Fruit fly (Drosophila melanogaster) whole organism, embryonic: ENCODE measurements around the gene Dap160.
A peak's percentile ranks its signal among the peaks of the same experiment; 100 is the strongest.

Experiments
- CG11085 ChIP-seq: fragments of 200-800 bp; sonication (Bioruptor generic); IDR thresholded peaks from 2 replicates; pipeline ENCODE4 v1.3.6; 2022; ENCODE audit warnings: missing biosample characterization, missing genetic modification characterization
- CG12391 ChIP-seq: fragments of 200-800 bp; sonication (Bioruptor generic); optimal IDR thresholded peaks from 3 replicates; lab custom pipeline; 2018; ENCODE audit warnings: missing biosample characterization, mild to moderate bottlenecking, missing genetic modification characterization, moderate library complexity
- CG13123 ChIP-seq: fragments of 200-800 bp; sonication (Bioruptor generic); optimal IDR thresholded peaks from 2 replicates; lab custom pipeline; 2016; ENCODE audit warnings: missing biosample characterization, missing genetic modification characterization
- CG13775 ChIP-seq: fragments of 200-800 bp; sonication (Bioruptor generic); optimal IDR thresholded peaks from 3 replicates; lab custom pipeline; 2017; ENCODE audit warnings: missing biosample characterization, mild to moderate bottlenecking, missing genetic modification characterization
- CG13894 ChIP-seq: fragments of 200-800 bp; sonication (Bioruptor generic); optimal IDR thresholded peaks from 3 replicates; lab custom pipeline; 2018; ENCODE audit warnings: missing biosample characterization, mild to moderate bottlenecking, missing genetic modification characterization, moderate library complexity
- CG14014 ChIP-seq: fragments of 200-800 bp; sonication (Bioruptor generic); IDR thresholded peaks from 2 replicates; pipeline ENCODE4 v1.3.6; 2022; ENCODE audit warnings: missing biosample characterization, missing genetic modification characterization
- CG17829 ChIP-seq: fragments of 200-800 bp; optimal IDR thresholded peaks from 2 replicates; lab custom pipeline; 2019; ENCODE audit warnings: missing biosample characterization, mild to moderate bottlenecking, missing genetic modification characterization, moderate library complexity
- CG30403 ChIP-seq: fragments of 200-800 bp; sonication (Bioruptor generic); optimal IDR thresholded peaks from 3 replicates; lab custom pipeline; 2016; ENCODE audit warnings: missing biosample characterization, missing genetic modification characterization
- CG3065 ChIP-seq: fragments of 200-800 bp; sonication (Bioruptor generic); optimal IDR thresholded peaks from 2 replicates; lab custom pipeline; 2016; ENCODE audit warnings: missing biosample characterization, missing genetic modification characterization
- CG31441 ChIP-seq: fragments of 200-800 bp; sonication (Bioruptor generic); IDR thresholded peaks from 2 replicates; pipeline ENCODE4 v1.3.6; 2022; ENCODE audit warnings: missing biosample characterization, missing genetic modification characterization
- CG3163 ChIP-seq: fragments of 200-800 bp; sonication (Bioruptor generic); optimal IDR thresholded peaks from 3 replicates; lab custom pipeline; 2016; ENCODE audit warnings: missing biosample characterization, missing genetic modification characterization
- CG32767 ChIP-seq: fragments of 200-800 bp; sonication (Bioruptor generic); IDR thresholded peaks from 2 replicates; pipeline ENCODE4 v1.3.6; 2022; ENCODE audit warnings: missing biosample characterization, missing genetic modification characterization
- CG3838 ChIP-seq: fragments of 200-800 bp; sonication (Bioruptor generic); optimal IDR thresholded peaks from 3 replicates; lab custom pipeline; 2016; ENCODE audit warnings: missing biosample characterization, missing genetic modification characterization
- CG4328 ChIP-seq: fragments of 200-800 bp; sonication (Bioruptor generic); optimal IDR thresholded peaks from 3 replicates; lab custom pipeline; 2017; ENCODE audit warnings: missing biosample characterization, missing genetic modification reagents, missing genetic modification characterization
- CG5953 ChIP-seq: fragments of 200-800 bp; sonication (Bioruptor generic); IDR thresholded peaks from 2 replicates; pipeline ENCODE4 v1.3.6; 2022; ENCODE audit warnings: missing biosample characterization, missing genetic modification characterization
- CG6254 ChIP-seq: fragments of 200-800 bp; sonication (Bioruptor generic); optimal IDR thresholded peaks from 3 replicates; lab custom pipeline; 2017; ENCODE audit warnings: mild to moderate bottlenecking, missing biosample characterization, missing genetic modification reagents, missing genetic modification characterization
- CG8281 ChIP-seq: fragments of 200-800 bp; sonication (Bioruptor generic); optimal IDR thresholded peaks from 2 replicates; lab custom pipeline; 2018; ENCODE audit warnings: missing biosample characterization, mild to moderate bottlenecking, missing genetic modification characterization, moderate library complexity
- CoRest ChIP-seq: fragments of 200-800 bp; sonication (Bioruptor generic); optimal IDR thresholded peaks from 3 replicates; lab custom pipeline; 2018; ENCODE audit warnings: missing biosample characterization, mild to moderate bottlenecking, missing genetic modification characterization, moderate library complexity
- H15 ChIP-seq: fragments of 200-800 bp; sonication (Bioruptor generic); IDR thresholded peaks from 3 replicates; pipeline ENCODE4 v1.3.6; 2022; ENCODE audit warnings: missing biosample characterization, missing genetic modification characterization
- Hand ChIP-seq: fragments of 200-800 bp; sonication (Bioruptor generic); optimal IDR thresholded peaks from 2 replicates; lab custom pipeline; 2017; ENCODE audit warnings: mild to moderate bottlenecking, missing biosample characterization, missing genetic modification reagents, missing genetic modification characterization
- Hey ChIP-seq: fragments of 200-800 bp; sonication (Bioruptor generic); optimal IDR thresholded peaks from 3 replicates; lab custom pipeline; 2018; ENCODE audit warnings: missing biosample characterization, mild to moderate bottlenecking, missing genetic modification characterization
- Hmr ChIP-seq: fragments of 200-800 bp; sonication (Bioruptor generic); optimal IDR thresholded peaks from 3 replicates; lab custom pipeline; 2017; ENCODE audit warnings: mild to moderate bottlenecking, missing biosample characterization, missing genetic modification reagents, missing genetic modification characterization
- Nf-YA ChIP-seq: fragments of 200-800 bp; sonication (Bioruptor generic); IDR thresholded peaks from 2 replicates; pipeline ENCODE4 v1.3.6; 2022; ENCODE audit warnings: missing biosample characterization, missing genetic modification characterization
- NfI ChIP-seq: fragments of 200-800 bp; sonication (Bioruptor generic); optimal IDR thresholded peaks from 3 replicates; lab custom pipeline; 2018; ENCODE audit warnings: missing biosample characterization, mild to moderate bottlenecking, missing genetic modification characterization, moderate library complexity
- Optix ChIP-seq: fragments of 200-800 bp; sonication (Bioruptor generic); IDR thresholded peaks from 3 replicates; pipeline ENCODE4 v1.3.6; 2022; ENCODE audit warnings: missing biosample characterization, missing genetic modification characterization
- Poxn ChIP-seq: fragments of 200-800 bp; sonication (Bioruptor generic); IDR thresholded peaks from 2 replicates; pipeline ENCODE4 v1.3.6; 2022; ENCODE audit warnings: missing biosample characterization, missing genetic modification characterization
- Stat92E ChIP-seq, 3 experiments: fragments of >200 bp in 2 of 3; fragments of 200-800 bp in 1 of 3; sonication (Bioruptor generic) in 1 of 3; optimal IDR thresholded peaks; 2 replicates each; lab custom pipeline; 2017 to 2019; ENCODE audit warnings: missing biosample characterization in 3 of 3, missing genetic modification characterization in 3 of 3, mild to moderate bottlenecking in 1 of 3, moderate library complexity in 1 of 3
- Xrp1 ChIP-seq: fragments of 200-800 bp; sonication (Bioruptor generic); IDR thresholded peaks from 2 replicates; pipeline ENCODE4 v1.3.6; 2022; ENCODE audit warnings: missing biosample characterization, missing genetic modification characterization
- ab ChIP-seq: fragments of 200-800 bp; sonication (Bioruptor generic); optimal IDR thresholded peaks from 2 replicates; lab custom pipeline; 2016; ENCODE audit warnings: missing biosample characterization, missing genetic modification characterization
- abd-A ChIP-seq: fragments of 200-800 bp; sonication (Bioruptor generic); optimal IDR thresholded peaks from 3 replicates; lab custom pipeline; 2019; ENCODE audit warnings: missing biosample characterization, mild to moderate bottlenecking, missing genetic modification characterization, moderate library complexity
- bab2 ChIP-seq: fragments of 200-800 bp; sonication (Bioruptor generic); optimal IDR thresholded peaks from 2 replicates; lab custom pipeline; 2016; ENCODE audit warnings: missing biosample characterization, missing genetic modification characterization
- chif ChIP-seq, 2 experiments: fragments of 200-800 bp; sonication (Bioruptor generic); optimal IDR thresholded peaks; 3 replicates each; lab custom pipeline; 2016; ENCODE audit warnings: missing biosample characterization in 2 of 2, missing genetic modification characterization in 2 of 2
- crp ChIP-seq, 2 experiments: fragments of 200-800 bp; sonication (Bioruptor generic); optimal IDR thresholded peaks; 2 replicates in 1 of 2; 3 replicates in 1 of 2; lab custom pipeline; 2017; ENCODE audit warnings: missing biosample characterization in 2 of 2, missing genetic modification characterization in 2 of 2, mild to moderate bottlenecking in 1 of 2, moderate library complexity in 1 of 2
- ems ChIP-seq: fragments of 200-800 bp; sonication (Bioruptor generic); optimal IDR thresholded peaks from 3 replicates; lab custom pipeline; 2016; ENCODE audit warnings: missing biosample characterization, missing genetic modification characterization
- fu2 ChIP-seq: fragments of 200-800 bp; sonication (Bioruptor generic); optimal IDR thresholded peaks from 2 replicates; lab custom pipeline; 2016; ENCODE audit warnings: missing biosample characterization, missing genetic modification characterization
- gfzf ChIP-seq: fragments of 200-800 bp; sonication (Bioruptor generic); optimal IDR thresholded peaks from 2 replicates; lab custom pipeline; 2016; ENCODE audit warnings: missing biosample characterization, mild to moderate bottlenecking, missing genetic modification characterization, moderate library complexity
- gro ChIP-seq: fragments of 200-800 bp; sonication (Bioruptor generic); optimal IDR thresholded peaks from 2 replicates; lab custom pipeline; 2016; ENCODE audit warnings: missing biosample characterization, missing genetic modification characterization
- jigr1 ChIP-seq: fragments of 200-800 bp; sonication (Bioruptor generic); IDR thresholded peaks from 3 replicates; pipeline ENCODE4 v1.3.6; 2022; ENCODE audit warnings: missing biosample characterization, missing genetic modification characterization
- lbe ChIP-seq: fragments of 200-800 bp; sonication (Bioruptor generic); optimal IDR thresholded peaks from 2 replicates; lab custom pipeline; 2016; ENCODE audit warnings: missing biosample characterization, mild to moderate bottlenecking, missing genetic modification characterization
- mam ChIP-seq: fragments of 200-800 bp; sonication (Bioruptor generic); optimal IDR thresholded peaks from 3 replicates; lab custom pipeline; 2016; ENCODE audit warnings: missing biosample characterization, missing genetic modification characterization
- mirr ChIP-seq: fragments of 200-800 bp; sonication (Bioruptor generic); optimal IDR thresholded peaks from 3 replicates; lab custom pipeline; 2018; ENCODE audit warnings: missing biosample characterization, mild to moderate bottlenecking, missing genetic modification characterization
- pan ChIP-seq, 4 experiments: fragments of >200 bp in 3 of 4; fragments of 200-800 bp in 1 of 4; sonication (Bioruptor generic) in 1 of 4; optimal IDR thresholded peaks in 3 of 4; IDR thresholded peaks in 1 of 4; 2 replicates each; pipeline versions ENCODE4 v1.3.6 to Lab custom; 2017 to 2022; ENCODE audit warnings: missing biosample characterization in 2 of 4, missing genetic modification characterization in 2 of 4, mixed read lengths in 1 of 4
- pfk ChIP-seq: fragments of 200-800 bp; sonication (Bioruptor generic); optimal IDR thresholded peaks from 2 replicates; lab custom pipeline; 2018; ENCODE audit warnings: missing biosample characterization, mild to moderate bottlenecking, missing genetic modification characterization, moderate library complexity
- slbo ChIP-seq: fragments of 200-800 bp; sonication (Bioruptor generic); IDR thresholded peaks from 2 replicates; pipeline ENCODE4 v1.3.6; 2022; ENCODE audit warnings: missing biosample characterization, missing genetic modification characterization
- sna ChIP-seq: fragments of 200-800 bp; sonication (Bioruptor generic); IDR thresholded peaks from 2 replicates; pipeline ENCODE4 v1.3.6; 2022; ENCODE audit warnings: missing biosample characterization, missing genetic modification characterization; ENCODE audit not compliant: partially characterized antibody
- sqz ChIP-seq: fragments of 200-800 bp; sonication (Bioruptor generic); optimal IDR thresholded peaks from 3 replicates; lab custom pipeline; 2018; ENCODE audit warnings: missing biosample characterization, mild to moderate bottlenecking, missing genetic modification characterization
- sug ChIP-seq: fragments of 200-800 bp; optimal IDR thresholded peaks from 2 replicates; lab custom pipeline; 2019; ENCODE audit warnings: missing biosample characterization, mild to moderate bottlenecking, missing genetic modification characterization, moderate library complexity
- zfh2 ChIP-seq: fragments of 200-800 bp; sonication (Bioruptor generic); optimal IDR thresholded peaks from 2 replicates; lab custom pipeline; 2016; ENCODE audit warnings: missing biosample characterization, missing genetic modification characterization

Dap160 gene

DNA sequence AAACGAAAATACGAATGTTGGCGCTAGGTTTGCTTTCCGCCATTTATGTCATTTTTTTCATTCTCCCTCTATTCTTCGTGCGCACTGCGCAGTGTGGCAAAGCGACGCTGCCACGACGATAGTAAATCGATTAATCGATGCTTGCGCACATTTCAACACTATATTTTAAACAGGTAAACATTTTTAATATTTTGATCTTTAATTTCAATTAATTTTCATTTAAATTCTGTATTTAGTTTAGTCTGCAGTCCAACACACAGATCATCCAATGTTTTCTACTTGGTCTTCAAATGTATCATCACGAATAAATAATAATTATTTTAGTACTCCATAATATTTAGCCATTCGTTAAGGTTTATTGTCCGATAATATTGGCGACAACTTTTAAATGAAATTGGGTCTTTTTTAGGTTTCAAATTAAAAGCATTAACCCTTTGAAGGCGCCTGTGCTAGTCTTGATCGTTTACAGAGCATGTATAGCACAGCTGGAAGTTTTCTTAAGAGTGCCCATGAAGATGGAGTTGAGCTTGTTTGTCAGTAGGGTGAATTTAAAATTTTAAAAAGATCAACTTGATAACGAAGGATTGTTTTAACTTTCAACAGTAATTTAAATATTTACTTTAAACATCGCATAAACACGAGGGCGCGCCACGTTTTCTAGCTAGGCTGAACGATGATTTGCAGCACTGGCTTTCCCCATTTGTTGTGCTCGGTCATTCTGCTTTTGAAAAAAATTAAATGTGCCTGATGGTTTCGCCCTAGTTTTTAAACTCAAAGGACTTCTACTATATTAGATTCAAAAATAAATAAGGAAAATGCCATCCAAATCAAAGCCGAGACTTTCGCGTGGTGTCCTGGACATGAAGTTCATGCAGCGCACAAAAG lies 14.3 kb upstream of the Dap160 start, which contains the start of the genes Mpp6 and E2f2 (continued):
- no peak for TF ChIP-seq fu2 (GFP tag; lab: Kevin White, UChicago)
- TF ChIP-seq CG11085 (GFP tag; lab: Robert Waterston, UW): peak; percentile 84
- TF ChIP-seq Hey: no peak
- no peak for TF ChIP-seq pan (optimal IDR thresholded peaks at IDR 0.05; lab: Kevin White, UChicago)
- TF ChIP-seq pan (GFP tag; optimal IDR thresholded peaks at IDR 0.05 in 1 of 2, IDR thresholded peaks at IDR 0.05 in 1 of 2): peak in 1 of 2 experiments; percentile 48
- no peak for TF ChIP-seq jigr1 (GFP tag; lab: Robert Waterston, UW)
- TF ChIP-seq CG13894 (tag; lab: Kevin White, UChicago): no peak
- 0 out of 2 replicates have a peak, but pooled peaks have one; percentile 9 for TF ChIP-seq CG14014 (GFP tag; lab: Robert Waterston, UW)
- no peak for TF ChIP-seq CG31441 (GFP tag; lab: Robert Waterston, UW)
- peak; percentile 51 for TF ChIP-seq CG30403
- no peak for TF ChIP-seq Optix (GFP tag; lab: Robert Waterston, UW)
- TF ChIP-seq CG13775 (GFP tag; lab: Kevin White, UChicago): no peak
- TF ChIP-seq ems (GFP tag; lab: Kevin White, UChicago): no peak
- TF ChIP-seq gro: peak; percentile 22
- peak; percentile 18 for TF ChIP-seq bab2 (GFP tag; lab: Kevin White, UChicago)
- TF ChIP-seq ab: no peak
- no peak for TF ChIP-seq CG3163 (GFP tag; lab: Kevin White, UChicago)
- peak; percentile 83 for TF ChIP-seq slbo
- TF ChIP-seq CG3065 (GFP tag; lab: Kevin White, UChicago): no peak
- TF ChIP-seq Hmr (GFP tag; lab: Kevin White, UChicago): peak; percentile 8
- no peak for TF ChIP-seq pfk
- TF ChIP-seq CG5953: no peak
- peak; percentile 58 for TF ChIP-seq mam (GFP tag; lab: Kevin White, UChicago)
- peak; percentile 35 for TF ChIP-seq lbe (GFP tag; lab: Kevin White, UChicago)
- no peak for TF ChIP-seq CG8281 (tag; lab: Kevin White, UChicago)
- peak; percentile 6 for TF ChIP-seq CG12391 (tag; lab: Kevin White, UChicago)
- TF ChIP-seq CG13123 (GFP tag; lab: Kevin White, UChicago): no peak
- peak; percentile 42 for TF ChIP-seq zfh2 (GFP tag; lab: Kevin White, UChicago)
- peak; percentile 59; the same call in 2 of the 3 replicates for TF ChIP-seq H15 (GFP tag; lab: Robert Waterston, UW)
- peak; percentile 63 for TF ChIP-seq sna
- no peak for TF ChIP-seq chif (GFP tag; optimal IDR thresholded peaks at IDR 0.05; lab: Kevin White, UChicago)
- peak; percentile 54 for TF ChIP-seq sqz (GFP tag; lab: Kevin White, UChicago)
- TF ChIP-seq CG32767 (GFP tag; lab: Robert Waterston, UW): no peak
- TF ChIP-seq Stat92E (GFP tag; optimal IDR thresholded peaks at IDR 0.05; lab: Kevin White, UChicago): no peak
- TF ChIP-seq CG4328 (GFP tag; lab: Kevin White, UChicago): no peak
- peak in 1 of 2 experiments; percentile 24 for TF ChIP-seq crp (GFP tag; optimal IDR thresholded peaks at IDR 0.05; lab: Kevin White, UChicago)
- no peak for TF ChIP-seq CG6254 (GFP tag; lab: Kevin White, UChicago)
- TF ChIP-seq CG3838: no peak
- no peak for TF ChIP-seq mirr (GFP tag; lab: Kevin White, UChicago)
- TF ChIP-seq NfI (GFP tag; lab: Kevin White, UChicago): peak; percentile 57
- TF ChIP-seq CoRest (tag; lab: Kevin White, UChicago): peak; percentile 22
- TF ChIP-seq Nf-YA (GFP tag; lab: Robert Waterston, UW): no peak
- peak; percentile 26 for TF ChIP-seq sug (tag; lab: Kevin White, UChicago)
- no peak for TF ChIP-seq gfzf (GFP tag; lab: Kevin White, UChicago)
- TF ChIP-seq CG17829: peak; percentile 5
- no peak for TF ChIP-seq abd-A (tag; lab: Kevin White, UChicago)
- peak; percentile 58 for TF ChIP-seq Xrp1 (GFP tag; lab: Robert Waterston, UW)
- TF ChIP-seq Hand: no peak
- no peak for TF ChIP-seq Poxn (GFP tag; lab: Robert Waterston, UW)
